Fruit fly (Drosophila melanogaster): ENCODE results near the gene amd.

Gene amd

DNA sequence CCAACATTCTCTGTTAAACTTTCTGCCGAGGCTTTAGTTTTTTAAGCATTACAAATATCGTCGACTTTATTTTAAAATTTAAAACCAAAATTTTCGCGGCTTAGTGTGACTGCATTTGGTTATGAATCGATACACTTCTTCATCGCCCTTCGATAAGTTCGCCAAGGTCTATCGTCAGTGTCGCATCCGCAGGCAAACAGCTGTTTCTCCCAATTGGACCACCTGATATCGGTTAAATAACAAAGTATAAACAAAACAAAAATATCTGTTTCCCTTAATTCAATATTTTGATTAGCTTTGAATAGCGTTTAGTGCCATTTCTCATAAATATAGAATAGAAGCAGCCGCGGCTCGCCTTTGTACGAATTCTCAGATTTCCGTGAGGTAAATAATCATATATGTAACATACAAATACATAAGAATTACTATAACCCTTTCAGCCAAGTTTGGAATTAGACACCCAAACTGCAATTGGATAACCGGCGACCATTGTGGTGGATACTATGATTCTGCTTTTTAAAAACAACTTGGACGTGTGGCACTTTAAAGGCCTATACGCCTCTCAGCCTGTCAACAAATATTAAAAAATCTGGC, 4.3 kb downstream of the amd start, which contains the start of gene CG10561 (continued):
- peak; percentile 41 for TF ChIP-seq trem (tag; optimal IDR thresholded peaks at IDR 0.05)
- no peak for TF ChIP-seq CrebB (tag; optimal IDR thresholded peaks at IDR 0.05)
- TF ChIP-seq amos (GFP tag; IDR thresholded peaks at IDR 0.05; ENCODE audit: partially characterized antibody): peak; percentile 62; the same call in 1 of the 2 replicates
- no peak for TF ChIP-seq cas (GFP tag; IDR thresholded peaks at IDR 0.05)
- TF ChIP-seq CG8924 (tag; optimal IDR thresholded peaks at IDR 0.05): no peak
- TF ChIP-seq CG10543 (GFP tag; optimal IDR thresholded peaks at IDR 0.05): no peak
- TF ChIP-seq MBD-R2 (GFP tag; IDR thresholded peaks at IDR 0.05): peak; percentile 77
- peak; percentile 31; the same call in 1 of the 2 replicates for TF ChIP-seq CG2129 (GFP tag; IDR thresholded peaks at IDR 0.05; ENCODE audit: partially characterized antibody)
- TF ChIP-seq vnd (GFP tag; IDR thresholded peaks at IDR 0.05; ENCODE audit: partially characterized antibody): peak; percentile 48; the same call in 2 of the 3 replicates
- peak; percentile 34 for TF ChIP-seq lbe (GFP tag; optimal IDR thresholded peaks at IDR 0.05)
- TF ChIP-seq Abd-B (GFP tag; optimal IDR thresholded peaks at IDR 0.05): no peak
- peak; percentile 60 for TF ChIP-seq sens (GFP tag)
- no peak for TF ChIP-seq Awh (GFP tag; IDR thresholded peaks at IDR 0.05)
- no peak for TF ChIP-seq CG11085 (GFP tag; IDR thresholded peaks at IDR 0.05)
- TF ChIP-seq kah (GFP tag; optimal IDR thresholded peaks at IDR 0.05): peak; percentile 69
- no peak for TF ChIP-seq CG2712 (tag; optimal IDR thresholded peaks at IDR 0.05)
- peak in 1 of 2 experiments; percentile 90 for TF ChIP-seq Pdp1 (GFP tag; optimal IDR thresholded peaks at IDR 0.05)
- no peak for TF ChIP-seq CG7357 (GFP tag; IDR thresholded peaks at IDR 0.05)
- TF ChIP-seq hbn (GFP tag; IDR thresholded peaks at IDR 0.05; ENCODE audit: partially characterized antibody): peak; percentile 78
- TF ChIP-seq bbx (GFP tag; IDR thresholded peaks at IDR 0.05; ENCODE audit: partially characterized antibody): peak; percentile 78
- peak; percentile 80 for TF ChIP-seq sna (GFP tag; IDR thresholded peaks at IDR 0.05; ENCODE audit: partially characterized antibody)
- no peak for TF ChIP-seq Nf-YA (GFP tag; IDR thresholded peaks at IDR 0.05)
- TF ChIP-seq stwl (tag; optimal IDR thresholded peaks at IDR 0.05): peak; percentile 68
- TF ChIP-seq crp (GFP tag; optimal IDR thresholded peaks at IDR 0.05): peak; percentile 67 to 96
- TF ChIP-seq unc-4 (GFP tag; IDR thresholded peaks at IDR 0.05; ENCODE audit: partially characterized antibody): peak; percentile 78
- TF ChIP-seq Kr (GFP tag; optimal IDR thresholded peaks at IDR 0.05): peak; percentile 63
- peak; percentile 44 for TF ChIP-seq bigmax (GFP tag; optimal IDR thresholded peaks at IDR 0.05)
- no peak for TF ChIP-seq CG4617 (GFP tag; optimal IDR thresholded peaks at IDR 0.05; ENCODE audit: borderline replicate concordance)
- TF ChIP-seq CG6791 (GFP tag; IDR thresholded peaks at IDR 0.05; ENCODE audit: partially characterized antibody): peak; percentile 76
- peak; percentile 88 for TF ChIP-seq CG34224 (GFP tag; IDR thresholded peaks at IDR 0.05; ENCODE audit: partially characterized antibody)
- TF ChIP-seq ci (GFP tag; IDR thresholded peaks at IDR 0.05): no peak
- TF ChIP-seq sob (GFP tag; IDR thresholded peaks at IDR 0.05): peak; percentile 39; the same call in 1 of the 2 replicates
- TF ChIP-seq Elba2 (GFP tag; optimal IDR thresholded peaks at IDR 0.05): peak; percentile 90
- TF ChIP-seq CG12659 (GFP tag; optimal IDR thresholded peaks at IDR 0.05): peak; percentile 16
- TF ChIP-seq CG16813 (GFP tag; IDR thresholded peaks at IDR 0.05; ENCODE audit: partially characterized antibody): peak; percentile 58; the same call in 2 of the 3 replicates
- peak; percentile 88 for TF ChIP-seq CG13287 (GFP tag; IDR thresholded peaks at IDR 0.05; ENCODE audit: partially characterized antibody)
- TF ChIP-seq Hmr (GFP tag; optimal IDR thresholded peaks at IDR 0.05): no peak
- peak; percentile 27 for TF ChIP-seq CG14710 (tag; optimal IDR thresholded peaks at IDR 0.05)
- peak; percentile 43 for TF ChIP-seq Med (GFP tag)
- peak; percentile 79 for TF ChIP-seq pzg (GFP tag; optimal IDR thresholded peaks at IDR 0.05)
- peak; percentile 97 for TF ChIP-seq E2f2 (GFP tag; IDR thresholded peaks at IDR 0.05)
- TF ChIP-seq BtbVII (GFP tag; optimal IDR thresholded peaks at IDR 0.05): no peak
- peak; percentile 15 for TF ChIP-seq CG10267 (tag; optimal IDR thresholded peaks at IDR 0.05)
- TF ChIP-seq CG16863 (GFP tag; optimal IDR thresholded peaks at IDR 0.05): no peak
- TF ChIP-seq otp (GFP tag; IDR thresholded peaks at IDR 0.05): no peak
- peak; percentile 54; the same call in 1 of the 2 replicates for TF ChIP-seq tna (GFP tag; IDR thresholded peaks at IDR 0.05; ENCODE audit: partially characterized antibody)
- peak; percentile 68 for TF ChIP-seq Scr (GFP tag; IDR thresholded peaks at IDR 0.05; ENCODE audit: partially characterized antibody)
